Fruit fly (Drosophila melanogaster): Measurements from ENCODE around the gene Msr-110.

Msr-110 gene

DNA sequence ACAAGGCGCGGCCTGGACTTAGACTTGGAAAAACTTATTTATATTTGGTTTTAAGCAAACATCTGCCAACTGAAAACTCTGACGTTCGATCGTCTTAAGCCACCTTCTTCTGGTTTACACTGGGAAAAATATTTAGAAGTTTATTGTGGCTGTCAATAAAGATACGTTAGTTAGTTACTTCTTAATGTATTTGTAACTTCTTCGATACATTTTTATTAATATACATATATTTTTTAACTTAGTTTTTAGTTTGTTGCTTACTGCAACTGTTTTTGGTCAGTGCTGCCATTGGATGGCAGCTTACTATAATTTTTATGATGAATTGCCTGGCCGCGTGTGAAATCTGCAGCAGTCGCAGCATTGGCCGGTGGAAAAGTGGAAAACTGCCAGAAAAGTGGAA, 32.3 kb upstream of the Msr-110 start (continued):
- peak; percentile 11 for TF ChIP-seq CG10267 (tag; optimal IDR thresholded peaks at IDR 0.05)
- TF ChIP-seq CG1529 (GFP tag; optimal IDR thresholded peaks at IDR 0.05) = no peak
- no peak for TF ChIP-seq Ets65A (GFP tag)
- no peak for TF ChIP-seq CG11247 (GFP tag; IDR thresholded peaks at IDR 0.05)
- TF ChIP-seq emc (GFP tag; optimal IDR thresholded peaks at IDR 0.05) = no peak
- no peak for TF ChIP-seq H15 (GFP tag; IDR thresholded peaks at IDR 0.05)
- TF ChIP-seq BEAF-32 (GFP tag; optimal IDR thresholded peaks at IDR 0.05) = no peak
- TF ChIP-seq Ada2b (GFP tag; IDR thresholded peaks at IDR 0.05) = 0 out of 2 replicates have a peak, but pooled peaks have one; percentile 44
- TF ChIP-seq mam (GFP tag; optimal IDR thresholded peaks at IDR 0.05) = no peak
- no peak for TF ChIP-seq fd64A (GFP tag; optimal IDR thresholded peaks at IDR 0.05)
- TF ChIP-seq shn (GFP tag; optimal IDR thresholded peaks at IDR 0.05) = no peak

DNA sequence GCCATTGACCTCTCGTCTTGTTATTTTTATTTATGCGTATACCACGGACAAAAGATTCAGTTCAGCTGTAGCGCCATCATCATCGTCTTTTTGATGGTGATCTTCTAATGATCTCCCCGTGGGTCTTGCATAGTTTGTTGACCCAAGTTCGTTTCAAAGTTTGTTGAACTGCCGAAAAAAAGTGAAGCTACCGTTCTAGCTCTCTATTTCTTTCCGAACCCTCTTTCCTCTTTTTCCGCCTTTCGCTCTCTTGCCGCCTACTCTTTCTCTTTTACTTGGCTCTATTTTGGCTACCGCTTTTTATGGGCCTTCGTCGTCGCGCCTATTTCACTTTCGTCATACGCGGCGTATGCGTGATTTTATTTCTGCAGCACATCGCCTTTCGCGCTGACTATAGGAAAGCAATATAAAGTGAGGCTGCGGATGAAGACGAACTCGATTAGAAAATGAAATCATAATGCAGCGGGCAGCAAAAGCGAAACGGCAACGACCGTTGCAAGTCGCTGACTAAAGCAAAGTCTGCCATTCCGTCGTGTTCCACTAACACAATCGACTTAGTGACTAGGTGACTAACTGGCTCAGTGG, 31.7 kb upstream of the Msr-110 start:
- TF ChIP-seq CoRest (tag; optimal IDR thresholded peaks at IDR 0.05) (no peak), CG18599 (GFP tag; optimal IDR thresholded peaks at IDR 0.05) (no peak), CG7372 (GFP tag; IDR thresholded peaks at IDR 0.05) (peak; percentile 76), Atf3 (GFP tag; optimal IDR thresholded peaks at IDR 0.05) (no peak), lov (optimal IDR thresholded peaks at IDR 0.05) (no peak), lov (GFP tag; IDR thresholded peaks at IDR 0.05) (0 out of 3 replicates have a peak, but pooled peaks have one; percentile 29), CG5953 (GFP tag; IDR thresholded peaks at IDR 0.05) (no peak), repo (GFP tag; optimal IDR thresholded peaks at IDR 0.05) (no peak), fu2 (GFP tag; optimal IDR thresholded peaks at IDR 0.05) (no peak), CG6689 (GFP tag; IDR thresholded peaks at IDR 0.05) (no peak), Hr78 (GFP tag; optimal IDR thresholded peaks at IDR 0.05) (no peak), dimm (GFP tag; IDR thresholded peaks at IDR 0.05) (no peak), CG13287 (GFP tag; IDR thresholded peaks at IDR 0.05; ENCODE audit: partially characterized antibody) (no peak), Optix (GFP tag; IDR thresholded peaks at IDR 0.05) (no peak), Ravus (GFP tag; IDR thresholded peaks at IDR 0.05) (no peak), CG7556 (GFP tag; optimal IDR thresholded peaks at IDR 0.05) (no peak), CG1233 (GFP tag; optimal IDR thresholded peaks at IDR 0.05) (no peak), Trl (optimal IDR thresholded peaks at IDR 0.05) (peak in 1 of 2 experiments; percentile 27), Trl (GFP tag; optimal IDR thresholded peaks at IDR 0.05) (no peak), CG8089 (GFP tag; optimal IDR thresholded peaks at IDR 0.05) (no peak), CG17802 (tag; optimal IDR thresholded peaks at IDR 0.05) (no peak), ac (GFP tag; optimal IDR thresholded peaks at IDR 0.05) (no peak), CG14860 (GFP tag; IDR thresholded peaks at IDR 0.05; ENCODE audit: partially characterized antibody) (no peak), MTF-1 (GFP tag; optimal IDR thresholded peaks at IDR 0.05; ENCODE audit: borderline replicate concordance) (no peak), CG7839 (tag; optimal IDR thresholded peaks at IDR 0.05) (no peak), Dad (GFP tag; optimal IDR thresholded peaks at IDR 0.05) (no peak), CG12744 (GFP tag; optimal IDR thresholded peaks at IDR 0.05) (no peak), jing (GFP tag; optimal IDR thresholded peaks at IDR 0.05) (no peak), mam (GFP tag; optimal IDR thresholded peaks at IDR 0.05) (no peak), CG14441 (GFP tag; IDR thresholded peaks at IDR 0.05) (no peak), CG17912 (GFP tag; optimal IDR thresholded peaks at IDR 0.05) (no peak), CG17829 (tag; optimal IDR thresholded peaks at IDR 0.05) (no peak), wor (GFP tag; IDR thresholded peaks at IDR 0.05) (no peak), BtbVII (GFP tag; optimal IDR thresholded peaks at IDR 0.05) (no peak), CG10979 (tag; optimal IDR thresholded peaks at IDR 0.05) (no peak), CG1832 (GFP tag; optimal IDR thresholded peaks at IDR 0.05) (no peak), CG4730 (GFP tag; IDR thresholded peaks at IDR 0.05) (no peak), yki (optimal IDR thresholded peaks at IDR 0.05) (no peak), Oaz (GFP tag; IDR thresholded peaks at IDR 0.05) (no peak), kni (GFP tag; optimal IDR thresholded peaks at IDR 0.05) (peak; percentile 44), schlank (tag; optimal IDR thresholded peaks at IDR 0.05) (no peak)
